Fruit fly (Drosophila melanogaster): ENCODE data around the gene Sgs4.
"Not testable (repeated sequence)": the region's sequence is repeated elsewhere in the genome, so short reads cannot be mapped to it uniquely, and the experiment has no call there.

The Sgs4 gene

dm6 chrX:3249789-3250188 is at the start of gene Sgs4:
TSS of gene Sgs4 (plus strand) at chrX:3250089.
- TF ChIP-seq CTCF (optimal IDR thresholded peaks at IDR 0.05) (no peak), CG8478 (optimal IDR thresholded peaks at IDR 0.05) (no peak)

dm6 chrX:3205887-3206794 is 43.7 kb upstream of the Sgs4 start:
- TF ChIP-seq CTCF (optimal IDR thresholded peaks at IDR 0.05) (no peak), CG8478 (optimal IDR thresholded peaks at IDR 0.05) (no peak)

dm6 chrX:3233683-3234082 is 16.2 kb upstream of the Sgs4 start:
- no peak for TF ChIP-seq CG8478 (optimal IDR thresholded peaks at IDR 0.05)
- TF ChIP-seq CTCF (optimal IDR thresholded peaks at IDR 0.05) = no peak

dm6 chrX:3236586-3236985 is 13.3 kb upstream of the Sgs4 start, which contains the start of gene CG14265:
TSS of gene CG14265 (minus strand) at chrX:3236686.
- no peak for TF ChIP-seq CG8478 (optimal IDR thresholded peaks at IDR 0.05)
- TF ChIP-seq CTCF (optimal IDR thresholded peaks at IDR 0.05) = no peak

- not testable (repeated sequence) for TF ChIP-seq CG8478, CTCF (optimal IDR thresholded peaks at IDR 0.05)
Measured at dm6 chrX:3240471-3240870, 9.4 kb upstream of the Sgs4 start, which contains the start of gene ng2. TSS of gene ng2 (minus strand) at chrX:3240571.

- TF ChIP-seq CG8478 (optimal IDR thresholded peaks at IDR 0.05) = no peak
- TF ChIP-seq CTCF (optimal IDR thresholded peaks at IDR 0.05) = no peak
Measured at dm6 chrX:3241984-3242462, 7.9 kb upstream of the Sgs4 start, which contains the start of the genes ng3 and ng1. TSS of gene ng3 (minus strand) at chrX:3242084. TSS of gene ng1 (plus strand) at chrX:3242412.

- TF ChIP-seq CG8478 (optimal IDR thresholded peaks at IDR 0.05) = no peak
- no peak for TF ChIP-seq CTCF (optimal IDR thresholded peaks at IDR 0.05)
Measured at dm6 chrX:3244120-3244519, 5.8 kb upstream of the Sgs4 start, which contains the start of gene ng4. TSS of gene ng4 (minus strand) at chrX:3244220.

- TF ChIP-seq CG8478 (optimal IDR thresholded peaks at IDR 0.05) (no peak), CTCF (optimal IDR thresholded peaks at IDR 0.05) (no peak)
Measured at dm6 chrX:3249189-3249588, 700 bp upstream of the Sgs4 start, which contains the start of gene Pig1. TSS of gene Pig1 (minus strand) at chrX:3249289.

- TF ChIP-seq CG8478 (optimal IDR thresholded peaks at IDR 0.05) (no peak), CTCF (optimal IDR thresholded peaks at IDR 0.05) (no peak)
Measured at dm6 chrX:3255569-3256309, 5.8 kb downstream of the Sgs4 start.

- TF ChIP-seq CTCF (optimal IDR thresholded peaks at IDR 0.05) (no peak), CG8478 (optimal IDR thresholded peaks at IDR 0.05) (no peak)
Measured at dm6 chrX:3260536-3260935, 10.6 kb downstream of the Sgs4 start.

- TF ChIP-seq CG8478 (optimal IDR thresholded peaks at IDR 0.05) = no peak
- no peak for TF ChIP-seq CTCF (optimal IDR thresholded peaks at IDR 0.05)
Measured at dm6 chrX:3265828-3266227, 15.9 kb downstream of the Sgs4 start.

- TF ChIP-seq CTCF (optimal IDR thresholded peaks at IDR 0.05) (no peak), CG8478 (optimal IDR thresholded peaks at IDR 0.05) (no peak)
Measured at dm6 chrX:3273557-3273956, 23.7 kb downstream of the Sgs4 start.

dm6 chrX:3281958-3282357 is 32.1 kb downstream of the Sgs4 start:
- TF ChIP-seq CTCF (optimal IDR thresholded peaks at IDR 0.05) = no peak
- TF ChIP-seq CG8478 (optimal IDR thresholded peaks at IDR 0.05) = no peak

- TF ChIP-seq CTCF (optimal IDR thresholded peaks at IDR 0.05) (no peak), CG8478 (optimal IDR thresholded peaks at IDR 0.05) (no peak)
Measured at dm6 chrX:3288247-3288838, 38.5 kb downstream of the Sgs4 start.
